Fruit fly (Drosophila melanogaster) whole organism, embryonic: ENCODE results near the gene CG6083.
A peak's percentile ranks its signal among the peaks of the same experiment; 100 is the strongest.

Experiments
- Adf1 ChIP-seq: fragments of 200-800 bp; sonication (Bioruptor generic); IDR thresholded peaks from 2 replicates; pipeline ENCODE4 v1.3.6; 2022; ENCODE audit warnings: missing biosample characterization, missing genetic modification characterization
- Asciz ChIP-seq: fragments of 200-800 bp; sonication (Bioruptor generic); optimal IDR thresholded peaks from 2 replicates; lab custom pipeline; 2017; ENCODE audit warnings: missing biosample characterization, mild to moderate bottlenecking, missing genetic modification characterization, missing genetic modification reagents
- Bgb ChIP-seq: fragments of 200-800 bp; sonication (Bioruptor generic); IDR thresholded peaks from 2 replicates; pipeline ENCODE4 v1.3.6; 2022; ENCODE audit warnings: missing biosample characterization, missing genetic modification characterization; ENCODE audit not compliant: partially characterized antibody
- CG11247 ChIP-seq: fragments of 200-800 bp; sonication (Bioruptor generic); IDR thresholded peaks from 2 replicates; pipeline ENCODE4 v1.3.6; 2022; ENCODE audit warnings: missing biosample characterization, missing genetic modification characterization
- CG11456 ChIP-seq: fragments of 200-800 bp; sonication (Bioruptor generic); IDR thresholded peaks from 3 replicates; pipeline ENCODE4 v1.3.6; 2022; ENCODE audit warnings: missing biosample characterization, missing genetic modification characterization
- CG11695 ChIP-seq: fragments of 200-800 bp; sonication (Bioruptor generic); IDR thresholded peaks from 3 replicates; pipeline ENCODE4 v1.3.6; 2022; ENCODE audit warnings: missing biosample characterization, missing genetic modification characterization
- CG1233 ChIP-seq: fragments of 200-800 bp; sonication (Bioruptor generic); optimal IDR thresholded peaks from 4 replicates; lab custom pipeline; 2018; ENCODE audit warnings: missing biosample characterization, mild to moderate bottlenecking, missing genetic modification characterization
- CG15269 ChIP-seq: fragments of 200-800 bp; sonication (Bioruptor generic); optimal IDR thresholded peaks from 2 replicates; lab custom pipeline; 2018; ENCODE audit warnings: missing biosample characterization, mild to moderate bottlenecking, missing genetic modification characterization, moderate library complexity
- CG18262 ChIP-seq: fragments of 200-800 bp; optimal IDR thresholded peaks from 3 replicates; lab custom pipeline; 2019; ENCODE audit warnings: missing biosample characterization, mild to moderate bottlenecking, missing genetic modification characterization, moderate library complexity
- CG2120 ChIP-seq: fragments of 200-800 bp; sonication (Bioruptor generic); optimal IDR thresholded peaks from 3 replicates; lab custom pipeline; 2016; ENCODE audit warnings: missing biosample characterization, missing genetic modification characterization
- CG2678 ChIP-seq: fragments of 200-800 bp; sonication (Bioruptor generic); optimal IDR thresholded peaks from 3 replicates; lab custom pipeline; 2019; ENCODE audit warnings: missing biosample characterization, mild to moderate bottlenecking, missing genetic modification characterization, moderate library complexity
- CG30431 ChIP-seq: fragments of 200-800 bp; sonication (Bioruptor generic); optimal IDR thresholded peaks from 2 replicates; lab custom pipeline; 2017; ENCODE audit warnings: missing biosample characterization, missing genetic modification characterization
- CG33557 ChIP-seq: fragments of 200-800 bp; sonication (Bioruptor generic); optimal IDR thresholded peaks from 2 replicates; lab custom pipeline; 2019; ENCODE audit warnings: missing biosample characterization, mild to moderate bottlenecking, missing genetic modification characterization, moderate library complexity
- CG34224 ChIP-seq: fragments of 200-800 bp; sonication (Bioruptor generic); IDR thresholded peaks from 3 replicates; pipeline ENCODE4 v1.3.6; 2022; ENCODE audit warnings: missing biosample characterization, missing genetic modification characterization; ENCODE audit not compliant: partially characterized antibody
- CG42726 ChIP-seq: fragments of 200-800 bp; sonication (Bioruptor generic); IDR thresholded peaks from 2 replicates; pipeline ENCODE4 v1.3.6; 2022; ENCODE audit warnings: missing biosample characterization, missing genetic modification characterization; ENCODE audit not compliant: partially characterized antibody
- CG6813 ChIP-seq: fragments of 200-800 bp; sonication (Bioruptor generic); optimal IDR thresholded peaks from 2 replicates; lab custom pipeline; 2017; ENCODE audit warnings: missing biosample characterization, missing genetic modification characterization, mild to moderate bottlenecking, moderate library complexity, missing genetic modification reagents
- CG7271 ChIP-seq: fragments of 200-800 bp; sonication (Bioruptor generic); optimal IDR thresholded peaks from 2 replicates; lab custom pipeline; 2018; ENCODE audit warnings: missing biosample characterization, mild to moderate bottlenecking, missing genetic modification characterization, moderate library complexity
- CG8478 ChIP-seq: fragments of >200 bp; optimal IDR thresholded peaks from 2 replicates; lab custom pipeline; 2018
- CG8765 ChIP-seq: fragments of 200-800 bp; sonication (Bioruptor generic); IDR thresholded peaks from 2 replicates; pipeline ENCODE4 v1.3.6; 2022; ENCODE audit warnings: missing biosample characterization, missing genetic modification characterization
- Chrac-16 ChIP-seq: fragments of 200-800 bp; sonication (Bioruptor generic); optimal IDR thresholded peaks from 3 replicates; lab custom pipeline; 2016; ENCODE audit warnings: missing biosample characterization, missing genetic modification characterization
- Doc3 ChIP-seq: fragments of 200-800 bp; sonication (Bioruptor generic); IDR thresholded peaks from 3 replicates; pipeline ENCODE4 v1.3.6; 2022; ENCODE audit warnings: missing biosample characterization, missing genetic modification characterization; ENCODE audit not compliant: partially characterized antibody
- Gug ChIP-seq: fragments of 200-800 bp; sonication (Bioruptor generic); IDR thresholded peaks from 4 replicates; pipeline ENCODE4 v1.3.6; 2022; ENCODE audit warnings: missing biosample characterization, missing genetic modification characterization
- NC2β ChIP-seq: fragments of 200-800 bp; sonication (Bioruptor generic); optimal IDR thresholded peaks from 2 replicates; lab custom pipeline; 2016; ENCODE audit warnings: missing biosample characterization, missing genetic modification characterization
- Stat92E ChIP-seq, 3 experiments: fragments of >200 bp in 2 of 3; fragments of 200-800 bp in 1 of 3; sonication (Bioruptor generic) in 1 of 3; optimal IDR thresholded peaks; 2 replicates each; lab custom pipeline; 2017 to 2019; ENCODE audit warnings: missing biosample characterization in 3 of 3, missing genetic modification characterization in 3 of 3, mild to moderate bottlenecking in 1 of 3, moderate library complexity in 1 of 3
- Vsx1 ChIP-seq: fragments of 200-800 bp; sonication (Bioruptor generic); optimal IDR thresholded peaks from 2 replicates; lab custom pipeline; 2017; ENCODE audit warnings: missing biosample characterization, mild to moderate bottlenecking, missing genetic modification characterization, missing genetic modification reagents
- croc ChIP-seq: fragments of 200-800 bp; sonication (Bioruptor generic); conservative IDR thresholded peaks from 3 replicates; pipeline ENCODE4 v1.3.6; 2022; ENCODE audit warnings: missing biosample characterization, missing genetic modification characterization
- crol ChIP-seq: fragments of 200-800 bp; sonication (Bioruptor generic); IDR thresholded peaks from 2 replicates; pipeline ENCODE4 v1.3.6; 2022; ENCODE audit warnings: missing biosample characterization, missing genetic modification characterization
- dan ChIP-seq: fragments of 200-800 bp; sonication (Bioruptor generic); IDR thresholded peaks from 2 replicates; pipeline ENCODE4 v1.3.6; 2022; ENCODE audit warnings: missing biosample characterization, missing genetic modification characterization
- dpn ChIP-seq, 2 experiments: fragments of 200-800 bp; sonication (Bioruptor generic); optimal IDR thresholded peaks; 3 replicates each; lab custom pipeline; 2016; ENCODE audit warnings: missing biosample characterization in 2 of 2, missing genetic modification characterization in 2 of 2
- eve ChIP-seq, 2 experiments: fragments of >200 bp; optimal IDR thresholded peaks; 2 replicates each; lab custom pipeline; 2017; ENCODE audit warnings: missing biosample characterization in 2 of 2, missing genetic modification characterization in 2 of 2
- fd64A ChIP-seq: fragments of 200-800 bp; sonication (Bioruptor generic); optimal IDR thresholded peaks from 3 replicates; lab custom pipeline; 2018; ENCODE audit warnings: missing biosample characterization, mild to moderate bottlenecking, missing genetic modification characterization
- gce ChIP-seq: fragments of 200-800 bp; sonication (Bioruptor generic); IDR thresholded peaks from 3 replicates; pipeline ENCODE4 v1.3.6; 2022; ENCODE audit warnings: missing biosample characterization, missing genetic modification characterization
- gcm ChIP-seq: fragments of 200-800 bp; sonication (Bioruptor generic); optimal IDR thresholded peaks from 2 replicates; lab custom pipeline; 2019; ENCODE audit warnings: missing biosample characterization, mild to moderate bottlenecking, missing genetic modification characterization, moderate library complexity
- gsb ChIP-seq: fragments of 200-800 bp; sonication (Bioruptor generic); IDR thresholded peaks from 2 replicates; pipeline ENCODE4 v1.3.6; 2022; ENCODE audit warnings: missing biosample characterization, missing genetic modification characterization
- h ChIP-seq: fragments of >200 bp; optimal IDR thresholded peaks from 2 replicates; lab custom pipeline; 2017
- peb ChIP-seq: fragments of 200-800 bp; sonication (Bioruptor generic); IDR thresholded peaks from 2 replicates; pipeline ENCODE4 v1.3.6; 2022; ENCODE audit warnings: missing biosample characterization, missing genetic modification characterization
- pros ChIP-seq: fragments of 200-800 bp; sonication (Bioruptor generic); optimal IDR thresholded peaks from 3 replicates; lab custom pipeline; 2019; ENCODE audit warnings: missing biosample characterization, mild to moderate bottlenecking, missing genetic modification characterization, moderate library complexity
- sd ChIP-seq: fragments of 200-800 bp; sonication (Bioruptor generic); optimal IDR thresholded peaks from 3 replicates; lab custom pipeline; 2018; ENCODE audit warnings: missing biosample characterization, mild to moderate bottlenecking, missing genetic modification characterization, moderate library complexity
- sim ChIP-seq: fragments of 200-800 bp; sonication (Bioruptor generic); IDR thresholded peaks from 2 replicates; pipeline ENCODE4 v1.3.6; 2022; ENCODE audit warnings: missing biosample characterization, missing genetic modification characterization
- ssp ChIP-seq: fragments of 200-800 bp; sonication (Bioruptor generic); IDR thresholded peaks from 2 replicates; pipeline ENCODE4 v1.3.6; 2022; ENCODE audit warnings: missing biosample characterization, missing genetic modification characterization
- stwl ChIP-seq: fragments of 200-800 bp; sonication (Bioruptor generic); optimal IDR thresholded peaks from 3 replicates; lab custom pipeline; 2018; ENCODE audit warnings: missing biosample characterization, mild to moderate bottlenecking, missing genetic modification characterization, moderate library complexity
- ttk ChIP-seq: fragments of 200-800 bp; sonication (Bioruptor generic); IDR thresholded peaks from 2 replicates; pipeline ENCODE4 v2.1.2; 2022; ENCODE audit warnings: missing biosample characterization, missing genetic modification characterization

Gene CG6083

dm6 chr3L:11586794-11587462 is 39.0 kb downstream of the CG6083 start (continued):
- TF ChIP-seq croc (no peak), peb (GFP tag; lab: Robert Waterston, UW) (peak; percentile 46; the same call in 1 of the 2 replicates), CG34224 (GFP tag; lab: Robert Waterston, UW) (0 out of 3 replicates have a peak, but pooled peaks have one; percentile 20), Adf1 (GFP tag; lab: Robert Waterston, UW) (peak; percentile 99), gcm (GFP tag; lab: Kevin White, UChicago) (no peak), CG11247 (GFP tag; lab: Robert Waterston, UW) (no peak), gce (GFP tag; lab: Robert Waterston, UW) (peak; percentile 36; the same call in 1 of the 3 replicates), CG8478 (lab: Kevin White, UChicago) (peak; percentile 75), dpn (GFP tag; optimal IDR thresholded peaks at IDR 0.05; lab: Kevin White, UChicago) (no peak), sd (tag; lab: Kevin White, UChicago) (peak; percentile 5), Bgb (GFP tag; lab: Robert Waterston, UW) (peak; percentile 37; the same call in 1 of the 2 replicates), crol (GFP tag; lab: Robert Waterston, UW) (peak; percentile 99), ttk (GFP tag; lab: Robert Waterston, UW) (no peak), fd64A (GFP tag; lab: Kevin White, UChicago) (no peak), gsb (GFP tag; lab: Robert Waterston, UW) (no peak), CG7271 (tag; lab: Kevin White, UChicago) (no peak), ssp (GFP tag; lab: Robert Waterston, UW) (no peak), pros (GFP tag; lab: Kevin White, UChicago) (peak; percentile 87), CG6813 (GFP tag; lab: Kevin White, UChicago) (peak; percentile 20), CG8765 (GFP tag; lab: Robert Waterston, UW) (peak; percentile 34; the same call in 1 of the 2 replicates), CG2678 (tag; lab: Kevin White, UChicago) (no peak), Doc3 (0 out of 3 replicates have a peak, but pooled peaks have one; percentile 45), Stat92E (GFP tag; optimal IDR thresholded peaks at IDR 0.05; lab: Kevin White, UChicago) (peak in 1 of 3 experiments; percentile 43), dan (GFP tag; lab: Robert Waterston, UW) (no peak), CG11456 (GFP tag; lab: Robert Waterston, UW) (0 out of 3 replicates have a peak, but pooled peaks have one; percentile 56)

DNA sequence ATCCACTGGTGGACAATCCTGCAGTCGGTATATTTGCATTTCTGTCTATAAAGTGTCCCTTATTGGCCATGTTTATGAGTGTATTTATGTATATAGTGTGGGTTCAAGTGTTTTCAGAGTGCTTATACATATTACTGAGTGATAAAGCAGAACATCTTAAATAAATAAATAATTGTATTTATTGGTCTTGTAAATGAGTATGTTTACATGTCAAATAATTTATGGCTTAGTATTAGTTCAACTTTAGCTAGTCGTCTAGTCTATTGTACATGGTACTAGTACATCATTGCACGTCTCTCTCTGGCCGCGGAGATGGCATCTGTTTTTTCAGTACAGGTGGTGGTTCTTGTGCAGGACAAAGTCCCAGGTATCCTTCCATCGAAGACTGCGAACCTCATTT is 42.0 kb downstream of the CG6083 start, which contains the start of gene CG32086:
TSS of gene CG32086 (minus strand) at position 101 of the 400 bp plus-strand sequence.
- no peak for TF ChIP-seq sim
- no peak for TF ChIP-seq CG15269 (tag; lab: Kevin White, UChicago)
- no peak for TF ChIP-seq NC2β (GFP tag; lab: Kevin White, UChicago)
- no peak for TF ChIP-seq h (lab: Kevin White, UChicago)
- TF ChIP-seq Vsx1 (GFP tag; lab: Kevin White, UChicago): no peak
- TF ChIP-seq CG33557 (GFP tag; lab: Kevin White, UChicago): no peak
- TF ChIP-seq CG18262 (tag; lab: Kevin White, UChicago): no peak
- TF ChIP-seq CG1233: no peak
- no peak for TF ChIP-seq CG2120 (GFP tag; lab: Kevin White, UChicago)
- TF ChIP-seq sd (tag; lab: Kevin White, UChicago): no peak
- TF ChIP-seq Asciz: no peak
- no peak for TF ChIP-seq CG11695 (GFP tag; lab: Robert Waterston, UW)

DNA sequence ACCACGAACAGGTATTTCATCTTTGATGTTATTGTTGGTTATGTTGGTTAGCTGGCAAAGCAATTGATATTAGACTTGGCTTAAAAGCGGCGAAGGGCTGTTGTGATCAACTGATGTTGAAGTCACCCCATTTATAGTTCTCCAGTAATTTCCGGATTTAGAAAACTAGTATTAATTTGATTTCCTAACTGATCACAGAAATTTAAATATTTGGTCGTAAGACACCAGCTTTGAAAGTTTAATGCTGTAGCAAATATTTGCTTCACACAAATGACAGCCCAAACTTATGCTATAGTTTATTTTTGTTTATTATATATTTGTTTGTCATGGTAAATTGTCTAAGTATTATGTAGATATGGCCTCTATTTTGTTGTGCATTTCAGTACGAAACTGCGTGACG is 43.8 kb downstream of the CG6083 start, which contains the start of gene CG33269:
TSS of gene CG33269 (minus strand) at position 101 of the 400 bp plus-strand sequence.
- TF ChIP-seq Gug (no peak), Chrac-16 (GFP tag; lab: Kevin White, UChicago) (no peak), CG42726 (GFP tag; lab: Robert Waterston, UW) (no peak), eve (GFP tag; optimal IDR thresholded peaks at IDR 0.05; lab: Kevin White, UChicago) (no peak), CG30431 (GFP tag; lab: Kevin White, UChicago) (no peak), stwl (no peak)
